Worm (Caenorhabditis elegans): ENCODE results near the gene R07B7.9.

ce11 chrV:12065369-12065768, 14.8 kb downstream of the R07B7.9 start, which contains the start of gene pqn-53:
- TF ChIP-seq lin-39 (tag; optimal IDR thresholded peaks at IDR 0.05) (no peak), nhr-90 (tag; optimal IDR thresholded peaks at IDR 0.05; ENCODE audit: poor library complexity) (no peak), ztf-4 (tag; optimal IDR thresholded peaks at IDR 0.05) (no peak), egl-27 (tag; optimal IDR thresholded peaks at IDR 0.05) (no peak), mef-2 (tag; optimal IDR thresholded peaks at IDR 0.05) (no peak), nhr-12 (tag; optimal IDR thresholded peaks at IDR 0.05) (no peak), nhr-11 (tag; optimal IDR thresholded peaks at IDR 0.05) (no peak), snpc-4 (tag; optimal IDR thresholded peaks at IDR 0.05) (no peak), jun-1 (tag; optimal IDR thresholded peaks at IDR 0.05) (no peak), fkh-10 (GFP tag; optimal IDR thresholded peaks at IDR 0.05) (no peak), nhr-71 (tag; optimal IDR thresholded peaks at IDR 0.05) (no peak), tbx-2 (tag; optimal IDR thresholded peaks at IDR 0.05) (no peak), isw-1 (GFP tag; IDR thresholded peaks at IDR 0.05) (no peak), F16B12.6 (tag; optimal IDR thresholded peaks at IDR 0.05) (no peak)

Data from whole organism, L1 larva.